Worm (Caenorhabditis elegans) whole organism, L1 larva: ENCODE results near the gene F53B2.5.

Experiments
- C34B4.2 ChIP-seq: sonication (generic microtip); optimal IDR thresholded peaks from 2 replicates; lab custom pipeline; 2017; ENCODE audit warnings: mild to moderate bottlenecking, missing genetic modification characterization, missing compliant biosample characterization
- ama-1 ChIP-seq: fragments of 150-350 bp; optimal IDR thresholded peaks from 2 replicates; lab custom pipeline; 2014
- egl-27 ChIP-seq, 2 experiments: fragments of 150-350 bp in 1 of 2; sonication (generic microtip); optimal IDR thresholded peaks; 3 replicates each; lab custom pipeline; 2017 to 2018; ENCODE audit warnings: missing biosample characterization in 2 of 2, missing genetic modification characterization in 2 of 2, missing genetic modification reagents in 2 of 2
- hpl-2 ChIP-seq: fragments of 150-350 bp; optimal IDR thresholded peaks from 2 replicates; lab custom pipeline; 2014; ENCODE audit warnings: missing biosample characterization, missing genetic modification reagents, missing genetic modification characterization
- irx-1 ChIP-seq: sonication (generic microtip); optimal IDR thresholded peaks from 2 replicates; lab custom pipeline; 2016; ENCODE audit warnings: missing genetic modification characterization, missing compliant biosample characterization
- lin-13 ChIP-seq: fragments of 150-350 bp; optimal IDR thresholded peaks from 2 replicates; lab custom pipeline; 2014; ENCODE audit warnings: missing biosample characterization, missing genetic modification reagents, missing genetic modification characterization
- lin-15B ChIP-seq: fragments of 150-350 bp; sonication (generic microtip); optimal IDR thresholded peaks from 3 replicates; lab custom pipeline; 2014; ENCODE audit warnings: missing biosample characterization, missing genetic modification characterization
- nhr-11 ChIP-seq: fragments of 150-350 bp; optimal IDR thresholded peaks from 2 replicates; lab custom pipeline; 2014; ENCODE audit warnings: missing biosample characterization, missing genetic modification characterization
- pqm-1 ChIP-seq: sonication (generic microtip); optimal IDR thresholded peaks from 3 replicates; lab custom pipeline; 2017; ENCODE audit warnings: missing biosample characterization, missing genetic modification characterization
- skn-1 ChIP-seq: fragments of 150-350 bp; optimal IDR thresholded peaks from 2 replicates; lab custom pipeline; 2014; ENCODE audit warnings: missing biosample characterization, missing genetic modification characterization
- snpc-4 ChIP-seq: fragments of 150-350 bp; optimal IDR thresholded peaks from 2 replicates; lab custom pipeline; 2014; ENCODE audit warnings: missing biosample characterization, missing genetic modification characterization
- unc-86 ChIP-seq: sonication (generic microtip); optimal IDR thresholded peaks from 2 replicates; lab custom pipeline; 2016; ENCODE audit warnings: missing genetic modification characterization, missing compliant biosample characterization
- ztf-4 ChIP-seq: fragments of 150-350 bp; optimal IDR thresholded peaks from 2 replicates; lab custom pipeline; 2014; ENCODE audit warnings: missing biosample characterization, missing genetic modification characterization

- TF ChIP-seq nhr-11 (tag; lab: Kevin White, UChicago) (no peak), C34B4.2 (tag; lab: Kevin White, UChicago) (no peak), ztf-4 (no peak), egl-27 (tag; optimal IDR thresholded peaks at IDR 0.05; lab: Kevin White, UChicago) (no peak), skn-1 (tag; lab: Kevin White, UChicago) (no peak), hpl-2 (GFP tag; lab: Kevin White, UChicago) (no peak), lin-15B (no peak), lin-13 (no peak), pqm-1 (tag; lab: Kevin White, UChicago) (no peak), unc-86 (no peak), snpc-4 (tag; lab: Kevin White, UChicago) (no peak), ama-1 (lab: Kevin White, UChicago) (no peak), irx-1 (no peak)
Measured at ce11 chrIV:12570546-12570945, 39.6 kb upstream of the F53B2.5 start.
